Fruit fly (Drosophila melanogaster) whole organism, embryonic: ENCODE measurements around the gene Bet3.

Experiments used
- B-H1 ChIP-seq: fragments of 200-800 bp; sonication (Bioruptor generic); IDR thresholded peaks from 3 replicates; pipeline ENCODE4 v1.3.6; 2022; ENCODE audit warnings: missing biosample characterization, missing genetic modification characterization
- B-H2 ChIP-seq: fragments of 200-800 bp; sonication (Bioruptor generic); optimal IDR thresholded peaks from 2 replicates; lab custom pipeline; 2018; ENCODE audit warnings: missing biosample characterization, mild to moderate bottlenecking, missing genetic modification characterization
- BtbVII ChIP-seq: fragments of 200-800 bp; sonication (Bioruptor generic); optimal IDR thresholded peaks from 3 replicates; lab custom pipeline; 2017; ENCODE audit warnings: missing biosample characterization, mild to moderate bottlenecking, missing genetic modification characterization
- C15 ChIP-seq: fragments of 200-800 bp; sonication (Bioruptor generic); IDR thresholded peaks from 3 replicates; pipeline ENCODE4 v1.3.6; 2022; ENCODE audit warnings: missing biosample characterization, missing genetic modification characterization
- CG12071 ChIP-seq: fragments of 200-800 bp; sonication (Bioruptor generic); optimal IDR thresholded peaks from 3 replicates; lab custom pipeline; 2018; ENCODE audit warnings: missing biosample characterization, mild to moderate bottlenecking, missing genetic modification characterization
- CG12744 ChIP-seq: fragments of 200-800 bp; sonication (Bioruptor generic); optimal IDR thresholded peaks from 2 replicates; lab custom pipeline; 2016; ENCODE audit warnings: missing biosample characterization, missing genetic modification characterization
- CG14710 ChIP-seq: fragments of 200-800 bp; sonication (Bioruptor generic); optimal IDR thresholded peaks from 3 replicates; lab custom pipeline; 2019; ENCODE audit warnings: missing biosample characterization, mild to moderate bottlenecking, missing genetic modification characterization, moderate library complexity
- CG14860 ChIP-seq: fragments of 200-800 bp; sonication (Bioruptor generic); IDR thresholded peaks from 3 replicates; pipeline ENCODE4 v1.3.6; 2022; ENCODE audit warnings: missing biosample characterization, missing genetic modification characterization; ENCODE audit not compliant: partially characterized antibody
- CG15269 ChIP-seq: fragments of 200-800 bp; sonication (Bioruptor generic); optimal IDR thresholded peaks from 2 replicates; lab custom pipeline; 2018; ENCODE audit warnings: missing biosample characterization, mild to moderate bottlenecking, missing genetic modification characterization, moderate library complexity
- CG1647 ChIP-seq: fragments of 200-800 bp; sonication (Bioruptor generic); optimal IDR thresholded peaks from 3 replicates; lab custom pipeline; 2016; ENCODE audit warnings: missing biosample characterization, missing genetic modification characterization
- CG16813 ChIP-seq: fragments of 200-800 bp; sonication (Bioruptor generic); IDR thresholded peaks from 3 replicates; pipeline ENCODE4 v1.3.6; 2022; ENCODE audit warnings: missing biosample characterization, missing genetic modification characterization; ENCODE audit not compliant: partially characterized antibody
- CG17912 ChIP-seq: fragments of 200-800 bp; sonication (Bioruptor generic); optimal IDR thresholded peaks from 2 replicates; lab custom pipeline; 2018; ENCODE audit warnings: missing biosample characterization, mild to moderate bottlenecking, missing genetic modification characterization
- CG18011 ChIP-seq: fragments of 200-800 bp; sonication (Bioruptor generic); optimal IDR thresholded peaks from 2 replicates; lab custom pipeline; 2017; ENCODE audit warnings: missing biosample characterization, missing genetic modification characterization, mild to moderate bottlenecking, moderate library complexity, missing genotype
- CG18599 ChIP-seq: fragments of 200-800 bp; sonication (Bioruptor generic); optimal IDR thresholded peaks from 3 replicates; lab custom pipeline; 2017; ENCODE audit warnings: missing biosample characterization, missing genetic modification characterization, mild to moderate bottlenecking, moderate library complexity, missing genetic modification reagents
- CG34224 ChIP-seq: fragments of 200-800 bp; sonication (Bioruptor generic); IDR thresholded peaks from 3 replicates; pipeline ENCODE4 v1.3.6; 2022; ENCODE audit warnings: missing biosample characterization, missing genetic modification characterization; ENCODE audit not compliant: partially characterized antibody
- CG34376 ChIP-seq: fragments of 200-800 bp; sonication (Bioruptor generic); optimal IDR thresholded peaks from 2 replicates; lab custom pipeline; 2018; ENCODE audit warnings: missing biosample characterization, mild to moderate bottlenecking, missing genetic modification characterization
- CG4360 ChIP-seq: fragments of 200-800 bp; sonication (Bioruptor generic); IDR thresholded peaks from 2 replicates; pipeline ENCODE4 v1.3.6; 2022; ENCODE audit warnings: missing biosample characterization, missing genetic modification characterization
- CG8089 ChIP-seq: fragments of 200-800 bp; sonication (Bioruptor generic); optimal IDR thresholded peaks from 3 replicates; lab custom pipeline; 2016; ENCODE audit warnings: missing biosample characterization, missing genetic modification characterization
- CG8290 ChIP-seq, 3 experiments: fragments of 200-800 bp; sonication (Bioruptor generic); optimal IDR thresholded peaks; 2 replicates each; lab custom pipeline; 2016 to 2019; ENCODE audit warnings: missing biosample characterization in 3 of 3, missing genetic modification characterization in 3 of 3, mild to moderate bottlenecking in 2 of 3, moderate library complexity in 1 of 3
- CG8359 ChIP-seq: fragments of 200-800 bp; sonication (Bioruptor generic); optimal IDR thresholded peaks from 2 replicates; lab custom pipeline; 2017; ENCODE audit warnings: missing biosample characterization, mild to moderate bottlenecking, missing genetic modification characterization, borderline replicate concordance
- CG9817 ChIP-seq: fragments of 200-800 bp; sonication (Bioruptor generic); optimal IDR thresholded peaks from 2 replicates; lab custom pipeline; 2018; ENCODE audit warnings: missing biosample characterization, mild to moderate bottlenecking, missing genetic modification characterization, moderate library complexity
- E2f1 ChIP-seq: fragments of 200-800 bp; sonication (Bioruptor generic); IDR thresholded peaks from 2 replicates; pipeline ENCODE4 v1.3.6; 2022; ENCODE audit warnings: missing biosample characterization, missing genetic modification characterization
- E2f2 ChIP-seq: fragments of 200-800 bp; sonication (Bioruptor generic); IDR thresholded peaks from 2 replicates; pipeline ENCODE4 v1.3.6; 2022; ENCODE audit warnings: missing biosample characterization, missing genetic modification characterization
- Fer2 ChIP-seq: fragments of 200-800 bp; sonication (Bioruptor generic); optimal IDR thresholded peaks from 2 replicates; lab custom pipeline; 2018; ENCODE audit warnings: missing biosample characterization, mild to moderate bottlenecking, missing genetic modification characterization, moderate library complexity
- GATAe ChIP-seq: fragments of 200-800 bp; sonication (Bioruptor generic); conservative IDR thresholded peaks from 2 replicates; pipeline ENCODE4 v1.3.6; 2022; ENCODE audit warnings: missing biosample characterization, missing genetic modification characterization
- Gsc ChIP-seq: fragments of 200-800 bp; sonication (Bioruptor generic); IDR thresholded peaks from 2 replicates; pipeline ENCODE4 v1.3.6; 2022; ENCODE audit warnings: missing biosample characterization, missing genetic modification characterization
- Gug ChIP-seq: fragments of 200-800 bp; sonication (Bioruptor generic); IDR thresholded peaks from 4 replicates; pipeline ENCODE4 v1.3.6; 2022; ENCODE audit warnings: missing biosample characterization, missing genetic modification characterization
- Hr39 ChIP-seq: fragments of >200 bp; optimal IDR thresholded peaks from 2 replicates; lab custom pipeline; 2017
- MBD-R2 ChIP-seq: fragments of 200-800 bp; sonication (Bioruptor generic); IDR thresholded peaks from 2 replicates; pipeline ENCODE4 v1.3.6; 2022; ENCODE audit warnings: missing biosample characterization, missing genetic modification characterization
- Mad ChIP-seq: fragments of 200-800 bp; sonication (Bioruptor generic); optimal IDR thresholded peaks from 2 replicates; lab custom pipeline; 2016; ENCODE audit warnings: missing biosample characterization, missing genetic modification characterization
- Taf1 ChIP-seq: fragments of 200-800 bp; sonication (Bioruptor generic); IDR thresholded peaks from 2 replicates; pipeline ENCODE4 v1.3.6; 2022; ENCODE audit warnings: missing biosample characterization, missing genetic modification characterization
- Trl ChIP-seq, 3 experiments: fragments of >200 bp in 2 of 3; fragments of 200-800 bp in 1 of 3; sonication (Bioruptor generic) in 1 of 3; optimal IDR thresholded peaks; 2 replicates in 1 of 3; 3 replicates in 2 of 3; lab custom pipeline; 2016 to 2017; ENCODE audit warnings: missing biosample characterization in 1 of 3, missing genetic modification characterization in 1 of 3
- bigmax ChIP-seq: fragments of 200-800 bp; sonication (Bioruptor generic); optimal IDR thresholded peaks from 2 replicates; lab custom pipeline; 2018; ENCODE audit warnings: missing biosample characterization, mild to moderate bottlenecking, missing genetic modification characterization
- crol ChIP-seq: fragments of 200-800 bp; sonication (Bioruptor generic); IDR thresholded peaks from 2 replicates; pipeline ENCODE4 v1.3.6; 2022; ENCODE audit warnings: missing biosample characterization, missing genetic modification characterization
- dimm ChIP-seq: fragments of 200-800 bp; sonication (Bioruptor generic); IDR thresholded peaks from 2 replicates; pipeline ENCODE4 v1.3.6; 2022; ENCODE audit warnings: missing biosample characterization, missing genetic modification characterization
- dpn ChIP-seq, 2 experiments: fragments of 200-800 bp; sonication (Bioruptor generic); optimal IDR thresholded peaks; 3 replicates each; lab custom pipeline; 2016; ENCODE audit warnings: missing biosample characterization in 2 of 2, missing genetic modification characterization in 2 of 2
- ems ChIP-seq: fragments of 200-800 bp; sonication (Bioruptor generic); optimal IDR thresholded peaks from 3 replicates; lab custom pipeline; 2016; ENCODE audit warnings: missing biosample characterization, missing genetic modification characterization
- eyg ChIP-seq: fragments of 200-800 bp; sonication (Bioruptor generic); optimal IDR thresholded peaks from 3 replicates; lab custom pipeline; 2016; ENCODE audit warnings: missing biosample characterization, missing genetic modification characterization
- gem ChIP-seq: fragments of 200-800 bp; sonication (Bioruptor generic); optimal IDR thresholded peaks from 2 replicates; lab custom pipeline; 2019; ENCODE audit warnings: missing biosample characterization, mild to moderate bottlenecking, missing genetic modification characterization, moderate library complexity
- ham ChIP-seq: fragments of 200-800 bp; sonication (Bioruptor generic); IDR thresholded peaks from 2 replicates; pipeline ENCODE4 v1.3.6; 2022; ENCODE audit warnings: missing biosample characterization, missing genetic modification characterization
- hb ChIP-seq: fragments of 200-800 bp; sonication (Bioruptor generic); IDR thresholded peaks from 3 replicates; pipeline ENCODE4 v1.3.6; 2022; ENCODE audit warnings: missing biosample characterization, missing genetic modification characterization; ENCODE audit not compliant: partially characterized antibody
- ind ChIP-seq: fragments of 200-800 bp; sonication (Bioruptor generic); optimal IDR thresholded peaks from 3 replicates; lab custom pipeline; 2016; ENCODE audit warnings: missing biosample characterization, missing genetic modification characterization
- lab ChIP-seq: fragments of 200-800 bp; sonication (Bioruptor generic); optimal IDR thresholded peaks from 3 replicates; lab custom pipeline; 2017; ENCODE audit warnings: missing biosample characterization, missing genetic modification characterization, mild to moderate bottlenecking, moderate library complexity, missing genetic modification reagents
- luna ChIP-seq: fragments of 200-800 bp; sonication (Bioruptor generic); optimal IDR thresholded peaks from 2 replicates; lab custom pipeline; 2016; ENCODE audit warnings: missing biosample characterization, missing genetic modification characterization
- onecut ChIP-seq: fragments of 200-800 bp; sonication (Bioruptor generic); IDR thresholded peaks from 2 replicates; pipeline ENCODE4 v1.3.6; 2022; ENCODE audit warnings: missing biosample characterization, missing genetic modification characterization
- sisA ChIP-seq: fragments of 200-800 bp; sonication (Bioruptor generic); IDR thresholded peaks from 2 replicates; pipeline ENCODE4 v1.3.6; 2022; ENCODE audit warnings: missing biosample characterization, missing genetic modification characterization
- tin ChIP-seq: fragments of 200-800 bp; sonication (Bioruptor generic); optimal IDR thresholded peaks from 3 replicates; lab custom pipeline; 2016; ENCODE audit warnings: missing biosample characterization, missing genetic modification characterization
- tna ChIP-seq: fragments of 200-800 bp; sonication (Bioruptor generic); IDR thresholded peaks from 2 replicates; pipeline ENCODE4 v1.3.6; 2022; ENCODE audit warnings: missing biosample characterization, missing genetic modification characterization; ENCODE audit not compliant: partially characterized antibody
- unpg ChIP-seq: fragments of 200-800 bp; sonication (Bioruptor generic); optimal IDR thresholded peaks from 3 replicates; lab custom pipeline; 2018; ENCODE audit warnings: missing biosample characterization, mild to moderate bottlenecking, missing genetic modification characterization, moderate library complexity
- yki ChIP-seq: fragments of >200 bp; optimal IDR thresholded peaks from 3 replicates; lab custom pipeline; 2018

Bet3 gene

DNA sequence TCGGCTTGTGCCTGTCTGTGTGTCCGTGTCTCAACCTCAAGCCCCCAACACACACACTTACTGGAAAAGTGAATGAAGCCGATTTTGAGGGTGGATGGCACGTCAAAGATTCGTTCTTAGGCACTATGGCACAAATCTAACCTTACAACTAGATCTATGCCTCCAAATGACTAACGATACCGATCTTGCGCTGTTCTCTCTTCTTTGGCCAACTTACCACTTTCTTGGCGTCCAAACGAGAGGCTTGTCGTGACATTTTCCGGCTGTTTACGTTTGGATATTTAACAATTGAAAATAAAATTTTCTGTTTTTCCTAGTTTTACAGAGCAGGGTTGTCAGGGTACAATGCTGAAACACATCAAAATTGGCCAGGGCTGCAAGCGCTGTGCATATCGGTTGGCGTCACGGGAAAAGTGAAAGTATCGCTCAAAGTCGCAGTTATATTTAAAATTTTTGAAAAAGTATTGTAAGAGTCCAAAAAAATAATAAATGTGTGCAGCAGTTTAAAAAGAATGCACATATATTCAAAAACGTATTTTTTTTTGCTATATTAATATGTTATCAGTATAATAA is at the start of gene Bet3, which contains the start of gene Nf-YA:
Gene Bet3 (minus strand): TSS at position 361 of the 573 bp plus-strand sequence.
Gene Nf-YA (minus strand): TSS at position 361 of the 573 bp plus-strand sequence.
- TF ChIP-seq Trl (optimal IDR thresholded peaks at IDR 0.05; lab: Kevin White, UChicago) (no peak), Trl (GFP tag; optimal IDR thresholded peaks at IDR 0.05; lab: Kevin White, UChicago) (peak; percentile 39), CG14860 (GFP tag; lab: Robert Waterston, UW) (peak; percentile 84), Fer2 (no peak), onecut (GFP tag; lab: Robert Waterston, UW) (no peak), CG4360 (GFP tag; lab: Robert Waterston, UW) (no peak), CG12071 (GFP tag; lab: Kevin White, UChicago) (no peak), MBD-R2 (GFP tag; lab: Robert Waterston, UW) (peak; percentile 95), CG12744 (GFP tag; lab: Kevin White, UChicago) (peak; percentile 21), CG17912 (GFP tag; lab: Kevin White, UChicago) (peak; percentile 62), Mad (GFP tag; lab: Kevin White, UChicago) (no peak), CG18011 (no peak), Taf1 (GFP tag; lab: Robert Waterston, UW) (no peak), CG18599 (peak; percentile 29), CG34376 (GFP tag; lab: Kevin White, UChicago) (peak; percentile 8), lab (peak; percentile 32), unpg (GFP tag; lab: Kevin White, UChicago) (no peak), yki (lab: Kevin White, UChicago) (no peak), CG1647 (GFP tag; lab: Kevin White, UChicago) (peak; percentile 26), C15 (GFP tag; lab: Robert Waterston, UW) (no peak), CG9817 (tag; lab: Kevin White, UChicago) (peak; percentile 58), crol (GFP tag; lab: Robert Waterston, UW) (no peak), Gug (peak; percentile 81), CG14710 (tag; lab: Kevin White, UChicago) (peak; percentile 70), dpn (GFP tag; optimal IDR thresholded peaks at IDR 0.05; lab: Kevin White, UChicago) (peak; percentile 65 to 68), ind (GFP tag; lab: Kevin White, UChicago) (peak; percentile 61), hb (GFP tag; lab: Robert Waterston, UW) (peak; percentile 84), bigmax (GFP tag; lab: Kevin White, UChicago) (peak; percentile 89), sisA (GFP tag; lab: Robert Waterston, UW) (peak; percentile 71), CG8290 (GFP tag; optimal IDR thresholded peaks at IDR 0.05; lab: Kevin White, UChicago) (peak; percentile 80), CG8290 (tag; optimal IDR thresholded peaks at IDR 0.05; lab: Kevin White, UChicago) (peak in 1 of 2 experiments; percentile 73), tna (peak; percentile 66), B-H1 (GFP tag; lab: Robert Waterston, UW) (no peak; the same call in 2 of the 3 replicates), Hr39 (lab: Kevin White, UChicago) (no peak), Gsc (no peak), dimm (no peak), B-H2 (GFP tag; lab: Kevin White, UChicago) (peak; percentile 69), gem (tag; lab: Kevin White, UChicago) (peak; percentile 51), tin (GFP tag; lab: Kevin White, UChicago) (peak; percentile 72), E2f2 (GFP tag; lab: Robert Waterston, UW) (peak; percentile 34; the same call in 1 of the 2 replicates), ems (GFP tag; lab: Kevin White, UChicago) (peak; percentile 29), BtbVII (GFP tag; lab: Kevin White, UChicago) (no peak), GATAe (no peak), CG8359 (no peak), E2f1 (GFP tag; lab: Robert Waterston, UW) (peak; percentile 19; the same call in 1 of the 2 replicates), luna (GFP tag; lab: Kevin White, UChicago) (peak; percentile 77), CG34224 (GFP tag; lab: Robert Waterston, UW) (peak; percentile 83), eyg (GFP tag; lab: Kevin White, UChicago) (no peak), CG15269 (tag; lab: Kevin White, UChicago) (peak; percentile 39), CG8089 (GFP tag; lab: Kevin White, UChicago) (peak; percentile 3), CG16813 (GFP tag; lab: Robert Waterston, UW) (peak; percentile 85), ham (GFP tag; lab: Robert Waterston, UW) (no peak)
